Worm (Caenorhabditis elegans) whole organism, young adult: ENCODE measurements around the gene eri-5.

Experiments
- B0019.2 ChIP-seq: fragments of 200-800 bp; sonication (Bioruptor generic); conservative IDR thresholded peaks from 2 replicates; pipeline ENCODE4 v1.3.6; 2022; ENCODE audit warnings: missing genetic modification reagents, missing genetic modification characterization, missing compliant biosample characterization
- B0035.1 ChIP-seq: sonication (generic microtip); optimal IDR thresholded peaks from 2 replicates; lab custom pipeline; 2016; ENCODE audit warnings: missing genetic modification characterization, mild to moderate bottlenecking, missing compliant biosample characterization, missing genotype, missing genetic modification reagents
- F22D6.2 ChIP-seq: sonication (generic microtip); optimal IDR thresholded peaks from 2 replicates; lab custom pipeline; 2016; ENCODE audit warnings: mild to moderate bottlenecking, missing genetic modification characterization, missing compliant biosample characterization
- F23B12.7 ChIP-seq: sonication (generic microtip); optimal IDR thresholded peaks from 2 replicates; lab custom pipeline; 2017; ENCODE audit warnings: missing genetic modification characterization, mild to moderate bottlenecking, missing compliant biosample characterization, antibody characterized with exemption, moderate library complexity; ENCODE audit not compliant: insufficient read depth
- F33H1.4 ChIP-seq: fragments of 200-800 bp; sonication (Bioruptor generic); IDR thresholded peaks from 2 replicates; pipeline ENCODE4 v1.3.6; 2022; ENCODE audit warnings: missing genetic modification reagents, missing genetic modification characterization, missing compliant biosample characterization
- F55B11.4 ChIP-seq: sonication (generic microtip); optimal IDR thresholded peaks from 2 replicates; lab custom pipeline; 2016; ENCODE audit warnings: missing compliant biosample characterization, missing genetic modification characterization, borderline replicate concordance; ENCODE audit not compliant: insufficient read depth
- K11D2.4 ChIP-seq: fragments of 200-800 bp; sonication (Bioruptor generic); IDR thresholded peaks from 2 replicates; pipeline ENCODE4 v1.3.6; 2022; ENCODE audit warnings: missing genetic modification reagents, missing genetic modification characterization, missing compliant biosample characterization
- T07F8.4 ChIP-seq: sonication (generic microtip); optimal IDR thresholded peaks from 2 replicates; lab custom pipeline; 2016; ENCODE audit warnings: mild to moderate bottlenecking, missing genetic modification characterization, moderate library complexity, missing compliant biosample characterization
- Y53F4B.3 ChIP-seq: fragments of 200-800 bp; sonication (Bioruptor generic); IDR thresholded peaks from 2 replicates; pipeline ENCODE4 v1.3.6; 2022; ENCODE audit warnings: missing genetic modification reagents, missing genetic modification characterization, missing compliant biosample characterization
- aptf-2 ChIP-seq: fragments of 200-800 bp; sonication (Bioruptor generic); conservative IDR thresholded peaks from 2 replicates; pipeline ENCODE4 v1.3.6; 2022; ENCODE audit warnings: missing genetic modification reagents, missing genetic modification characterization, missing compliant biosample characterization
- atf-7 ChIP-seq: sonication (generic microtip); optimal IDR thresholded peaks from 2 replicates; lab custom pipeline; 2017; ENCODE audit warnings: mild to moderate bottlenecking, missing genetic modification characterization, missing compliant biosample characterization
- attf-5 ChIP-seq: fragments of 200-800 bp; sonication (Bioruptor generic); optimal IDR thresholded peaks from 2 replicates; lab custom pipeline; 2018; ENCODE audit warnings: mild to moderate bottlenecking, missing genetic modification characterization, missing compliant biosample characterization
- ccch-3 ChIP-seq: fragments of 200-800 bp; sonication (Bioruptor generic); optimal IDR thresholded peaks from 2 replicates; lab custom pipeline; 2018; ENCODE audit warnings: mild to moderate bottlenecking, missing genetic modification characterization, missing compliant biosample characterization
- cebp-2 ChIP-seq: fragments of 200-800 bp; sonication (Bioruptor generic); IDR thresholded peaks from 2 replicates; pipeline ENCODE4 v1.3.6; 2022; ENCODE audit warnings: missing genetic modification characterization, missing compliant biosample characterization
- ceh-27 ChIP-seq: fragments of 200-800 bp; sonication (Bioruptor generic); optimal IDR thresholded peaks from 2 replicates; lab custom pipeline; 2018; ENCODE audit warnings: mild to moderate bottlenecking, missing genetic modification characterization, moderate library complexity, missing compliant biosample characterization
- die-1 ChIP-seq: sonication (generic microtip); optimal IDR thresholded peaks from 2 replicates; lab custom pipeline; 2016; ENCODE audit warnings: missing genotype, mild to moderate bottlenecking, missing genetic modification characterization, missing compliant biosample characterization
- dox-1 ChIP-seq: fragments of 200-800 bp; sonication (Bioruptor generic); IDR thresholded peaks from 2 replicates; pipeline ENCODE4 v1.3.6; 2022; ENCODE audit warnings: missing genetic modification reagents, missing genetic modification characterization, missing compliant biosample characterization
- dpff-1 ChIP-seq: sonication (generic microtip); optimal IDR thresholded peaks from 2 replicates; lab custom pipeline; 2017; ENCODE audit warnings: mild to moderate bottlenecking, missing genetic modification characterization, missing compliant biosample characterization
- efl-1 ChIP-seq: fragments of 150-350 bp; optimal IDR thresholded peaks from 2 replicates; lab custom pipeline; 2014; ENCODE audit warnings: missing biosample characterization, missing genetic modification reagents, missing genetic modification characterization
- egl-18 ChIP-seq: fragments of 200-800 bp; sonication (Bioruptor generic); IDR thresholded peaks from 2 replicates; pipeline ENCODE4 v1.3.6; 2022; ENCODE audit warnings: missing genetic modification reagents, missing genetic modification characterization, missing compliant biosample characterization
- fkh-3 ChIP-seq: sonication (generic microtip); optimal IDR thresholded peaks from 2 replicates; lab custom pipeline; 2016; ENCODE audit warnings: mild to moderate bottlenecking, missing genetic modification characterization, missing compliant biosample characterization
- gei-17 ChIP-seq: fragments of 200-800 bp; sonication (Bioruptor generic); optimal IDR thresholded peaks from 2 replicates; lab custom pipeline; 2018; ENCODE audit warnings: mild to moderate bottlenecking, missing genetic modification characterization, missing compliant biosample characterization
- hlh-26 ChIP-seq: fragments of 200-800 bp; sonication (Bioruptor generic); conservative IDR thresholded peaks from 2 replicates; pipeline ENCODE4 v1.3.6; 2022; ENCODE audit warnings: missing genetic modification reagents, missing genetic modification characterization, missing compliant biosample characterization
- hmg-20 ChIP-seq: fragments of 200-800 bp; sonication (Bioruptor generic); IDR thresholded peaks from 2 replicates; pipeline ENCODE4 v1.3.6; 2022; ENCODE audit warnings: missing genetic modification reagents, missing genetic modification characterization, missing compliant biosample characterization
- let-526 ChIP-seq: fragments of 200-800 bp; sonication (Bioruptor generic); IDR thresholded peaks from 2 replicates; pipeline ENCODE4 v1.3.6; 2022; ENCODE audit warnings: missing genetic modification reagents, missing genetic modification characterization, missing compliant biosample characterization
- lin-40 ChIP-seq: sonication (generic microtip); optimal IDR thresholded peaks from 2 replicates; lab custom pipeline; 2016; ENCODE audit warnings: missing genetic modification characterization, mild to moderate bottlenecking, missing compliant biosample characterization, missing genotype, missing genetic modification reagents
- lsy-27 ChIP-seq: sonication (generic microtip); optimal IDR thresholded peaks from 2 replicates; lab custom pipeline; 2017; ENCODE audit warnings: missing genetic modification characterization, mild to moderate bottlenecking, missing compliant biosample characterization, antibody characterized with exemption, missing genotype, borderline replicate concordance; ENCODE audit not compliant: insufficient read depth
- madf-10 ChIP-seq: sonication (generic microtip); optimal IDR thresholded peaks from 2 replicates; lab custom pipeline; 2016; ENCODE audit warnings: mild to moderate bottlenecking, missing genetic modification characterization, missing compliant biosample characterization
- mcd-1 ChIP-seq: fragments of 200-800 bp; sonication (Bioruptor generic); IDR thresholded peaks from 2 replicates; pipeline ENCODE4 v1.3.6; 2022; ENCODE audit warnings: missing genetic modification reagents, missing genetic modification characterization, missing compliant biosample characterization
- nhr-179 ChIP-seq: sonication (generic microtip); optimal IDR thresholded peaks from 2 replicates; lab custom pipeline; 2016; ENCODE audit warnings: mild to moderate bottlenecking, missing genetic modification characterization, missing compliant biosample characterization
- nhr-80 ChIP-seq: sonication (generic microtip); optimal IDR thresholded peaks from 2 replicates; lab custom pipeline; 2016; ENCODE audit warnings: missing genetic modification characterization, missing compliant biosample characterization
- nhr-90 ChIP-seq: sonication (generic microtip); optimal IDR thresholded peaks from 2 replicates; lab custom pipeline; 2016; ENCODE audit warnings: missing genotype, mild to moderate bottlenecking, missing genetic modification characterization, missing compliant biosample characterization
- pbrm-1 ChIP-seq: fragments of 200-800 bp; sonication (Bioruptor generic); IDR thresholded peaks from 2 replicates; pipeline ENCODE4 v1.3.6; 2022; ENCODE audit warnings: missing genetic modification reagents, missing genetic modification characterization, missing compliant biosample characterization
- pha-4 ChIP-seq: fragments of 150-350 bp; sonication (generic microtip); optimal IDR thresholded peaks from 2 replicates; lab custom pipeline; 2014; ENCODE audit warnings: missing biosample characterization, missing genetic modification reagents, missing genetic modification characterization
- rcor-1 ChIP-seq: fragments of 200-800 bp; sonication (Bioruptor generic); IDR thresholded peaks from 2 replicates; pipeline ENCODE4 v1.3.6; 2022; ENCODE audit warnings: missing genetic modification reagents, missing genetic modification characterization, missing compliant biosample characterization
- sdz-38 ChIP-seq: sonication (generic microtip); optimal IDR thresholded peaks from 2 replicates; lab custom pipeline; 2016; ENCODE audit warnings: missing genotype, missing genetic modification characterization, missing compliant biosample characterization
- snpc-1.1 ChIP-seq: sonication (generic microtip); optimal IDR thresholded peaks from 2 replicates; lab custom pipeline; 2017; ENCODE audit warnings: missing genetic modification characterization, mild to moderate bottlenecking, missing compliant biosample characterization, antibody characterized with exemption, moderate library complexity, missing genotype, missing genetic modification reagents; ENCODE audit not compliant: insufficient read depth
- snpc-1.3 ChIP-seq: sonication (generic microtip); optimal IDR thresholded peaks from 2 replicates; lab custom pipeline; 2017; ENCODE audit warnings: missing genetic modification characterization, mild to moderate bottlenecking, missing compliant biosample characterization, antibody characterized with exemption, moderate library complexity, missing genotype, missing genetic modification reagents; ENCODE audit not compliant: insufficient read depth
- snpc-4 ChIP-seq, 5 experiments: fragments of 150-350 bp in 1 of 5; sonication (generic microtip) in 4 of 5; optimal IDR thresholded peaks; 2 replicates each; lab custom pipeline; 2014 to 2018; ENCODE audit warnings: missing genetic modification characterization in 5 of 5, missing biosample characterization in 3 of 5, antibody characterized with exemption in 2 of 5, mild to moderate bottlenecking in 2 of 5, missing compliant biosample characterization in 2 of 5, missing genotype in 2 of 5, moderate library complexity in 2 of 5, missing genetic modification reagents in 1 of 5
- sptf-2 ChIP-seq: fragments of 200-800 bp; sonication (Bioruptor generic); optimal IDR thresholded peaks from 2 replicates; lab custom pipeline; 2018; ENCODE audit warnings: mild to moderate bottlenecking, missing genetic modification characterization, missing compliant biosample characterization
- tlf-1 ChIP-seq: fragments of 200-800 bp; sonication (Bioruptor generic); optimal IDR thresholded peaks from 2 replicates; lab custom pipeline; 2018; ENCODE audit warnings: mild to moderate bottlenecking, missing genetic modification characterization, missing compliant biosample characterization
- unc-62 ChIP-seq: fragments of 150-350 bp; optimal IDR thresholded peaks from 2 replicates; lab custom pipeline; 2014; ENCODE audit warnings: missing biosample characterization, missing genetic modification reagents, missing genetic modification characterization
- zim-3 ChIP-seq: sonication (generic microtip); optimal IDR thresholded peaks from 2 replicates; lab custom pipeline; 2017; ENCODE audit warnings: mild to moderate bottlenecking, missing genetic modification characterization, moderate library complexity, missing compliant biosample characterization
- ztf-18 ChIP-seq: sonication (generic microtip); optimal IDR thresholded peaks from 2 replicates; lab custom pipeline; 2016; ENCODE audit warnings: missing genotype, mild to moderate bottlenecking, missing genetic modification characterization, missing compliant biosample characterization
- ztf-22 ChIP-seq: fragments of 200-800 bp; sonication (Bioruptor generic); optimal IDR thresholded peaks from 2 replicates; lab custom pipeline; 2018; ENCODE audit warnings: mild to moderate bottlenecking, missing genetic modification characterization, moderate library complexity, missing compliant biosample characterization
- ztf-26 ChIP-seq: sonication (generic microtip); optimal IDR thresholded peaks from 2 replicates; lab custom pipeline; 2017; ENCODE audit warnings: missing genetic modification characterization, missing compliant biosample characterization
- ztf-3 ChIP-seq: fragments of 200-800 bp; sonication (Bioruptor generic); optimal IDR thresholded peaks from 2 replicates; lab custom pipeline; 2018; ENCODE audit warnings: mild to moderate bottlenecking, missing genetic modification characterization, missing compliant biosample characterization

The eri-5 gene

DNA sequence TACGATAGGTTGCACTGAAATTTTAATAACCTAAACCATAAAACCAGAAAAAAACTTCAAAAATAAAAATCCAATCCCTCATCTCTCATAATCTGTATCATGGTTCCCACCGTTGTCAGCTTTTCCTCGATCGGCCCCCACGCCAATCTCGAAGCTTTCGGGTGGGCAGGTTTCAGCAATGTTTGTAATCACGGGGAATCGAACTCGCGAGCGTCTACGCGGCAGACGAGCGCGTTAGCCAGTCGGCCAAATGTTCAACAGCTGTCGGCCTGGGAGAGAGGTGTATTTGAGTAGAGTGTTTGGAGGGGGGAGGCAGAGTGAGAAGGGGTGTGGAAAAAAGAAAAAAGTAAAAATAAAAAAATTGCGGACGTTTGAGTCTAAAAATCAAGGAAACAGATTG lies 17.8 kb downstream of the eri-5 start (continued):
- TF ChIP-seq B0019.2 (GFP tag; lab: Robert Waterston, UW), result peak; percentile 53
- TF ChIP-seq lsy-27 (tag; lab: Kevin White, UChicago), result peak; percentile 85
- peak; percentile 83 for TF ChIP-seq ztf-18 (tag; lab: Kevin White, UChicago)
- TF ChIP-seq efl-1, result peak; percentile 37
- peak; percentile 66; the same call in 1 of the 2 replicates for TF ChIP-seq hmg-20
- peak; percentile 37 for TF ChIP-seq nhr-80 (tag; lab: Kevin White, UChicago)
- no peak for TF ChIP-seq pha-4
- no peak for TF ChIP-seq F55B11.4
- peak; percentile 92 for TF ChIP-seq dox-1 (GFP tag; lab: Robert Waterston, UW)
- TF ChIP-seq ccch-3 (GFP tag; lab: Kevin White, UChicago), result peak; percentile 79
- TF ChIP-seq rcor-1 (GFP tag; lab: Robert Waterston, UW), result peak; percentile 75
- TF ChIP-seq zim-3, result peak; percentile 78
- peak; percentile 84 for TF ChIP-seq madf-10 (tag; lab: Kevin White, UChicago)
- TF ChIP-seq hlh-26 (GFP tag; lab: Robert Waterston, UW), result no peak
- peak; percentile 65 for TF ChIP-seq attf-5 (GFP tag; lab: Kevin White, UChicago)
- peak; percentile 61 for TF ChIP-seq snpc-4 (GFP tag; optimal IDR thresholded peaks at IDR 0.05; lab: Kevin White, UChicago)
- peak; percentile 67 to 82 (median 74) for TF ChIP-seq snpc-4 (tag; optimal IDR thresholded peaks at IDR 0.05; lab: Kevin White, UChicago)
- TF ChIP-seq mcd-1, result peak; percentile 87
- peak; percentile 44 for TF ChIP-seq snpc-1.1 (tag; lab: Kevin White, UChicago)
- TF ChIP-seq nhr-179 (tag; lab: Kevin White, UChicago), result no peak
- TF ChIP-seq B0035.1 (tag; lab: Kevin White, UChicago), result peak; percentile 58
- peak; percentile 62 for TF ChIP-seq atf-7
- TF ChIP-seq egl-18, result no peak
- TF ChIP-seq pbrm-1 (GFP tag; lab: Robert Waterston, UW), result peak; percentile 82
- peak; percentile 66 for TF ChIP-seq F33H1.4 (GFP tag; lab: Robert Waterston, UW)
- peak; percentile 76 for TF ChIP-seq ztf-26 (tag; lab: Kevin White, UChicago)
- 0 out of 2 replicates have a peak, but pooled peaks have one; percentile 38 for TF ChIP-seq aptf-2 (GFP tag; lab: Robert Waterston, UW)
- TF ChIP-seq nhr-90, result peak; percentile 90
- peak; percentile 64; the same call in 1 of the 2 replicates for TF ChIP-seq K11D2.4 (GFP tag; lab: Robert Waterston, UW)
- no peak for TF ChIP-seq sdz-38 (tag; lab: Kevin White, UChicago)
- no peak for TF ChIP-seq Y53F4B.3
- peak; percentile 81 for TF ChIP-seq T07F8.4 (tag; lab: Kevin White, UChicago)
- peak; percentile 2 for TF ChIP-seq ztf-22 (GFP tag; lab: Kevin White, UChicago)
- no peak for TF ChIP-seq unc-62 (GFP tag; lab: Kevin White, UChicago)
- no peak for TF ChIP-seq fkh-3
- 0 out of 2 replicates have a peak, but pooled peaks have one; percentile 65 for TF ChIP-seq cebp-2
- peak; percentile 87 for TF ChIP-seq lin-40 (tag; lab: Kevin White, UChicago)
- TF ChIP-seq F23B12.7 (tag; lab: Kevin White, UChicago), result peak; percentile 94
- peak; percentile 68; the same call in 1 of the 2 replicates for TF ChIP-seq let-526 (GFP tag; lab: Robert Waterston, UW)
- TF ChIP-seq sptf-2, result peak; percentile 76
- peak; percentile 52 for TF ChIP-seq gei-17 (GFP tag; lab: Kevin White, UChicago)
- TF ChIP-seq F22D6.2 (tag; lab: Kevin White, UChicago), result peak; percentile 52
- peak; percentile 83 for TF ChIP-seq snpc-1.3 (tag; lab: Kevin White, UChicago)
- TF ChIP-seq dpff-1, result no peak
- peak; percentile 84 for TF ChIP-seq ceh-27 (GFP tag; lab: Kevin White, UChicago)
- TF ChIP-seq tlf-1 (GFP tag; lab: Kevin White, UChicago), result peak; percentile 51
- peak; percentile 83 for TF ChIP-seq die-1 (tag; lab: Kevin White, UChicago)
- TF ChIP-seq ztf-3 (GFP tag; lab: Kevin White, UChicago), result peak; percentile 61
